Fruit fly (Drosophila melanogaster): ENCODE results near the gene Mis12.

DNA sequence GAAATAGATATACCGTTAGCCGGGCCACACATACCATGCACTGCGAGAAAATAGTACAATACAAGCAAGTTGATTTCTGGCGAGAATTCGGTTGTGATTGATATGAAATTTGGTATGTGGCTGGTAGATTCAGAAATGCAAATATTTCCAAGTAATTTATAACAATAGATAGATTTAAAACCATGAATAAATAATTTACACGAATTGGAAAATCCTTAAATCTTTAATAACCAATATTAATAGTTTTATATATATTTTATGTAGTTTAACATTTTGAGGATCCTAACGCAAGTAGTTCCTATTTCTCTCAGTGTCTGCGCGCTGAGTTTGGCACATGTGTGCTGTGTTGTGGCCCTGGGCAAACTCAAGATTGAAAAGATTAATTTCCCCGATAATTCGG lies 13.0 kb upstream of the Mis12 start:
- TF ChIP-seq CG1621 (tag; optimal IDR thresholded peaks at IDR 0.05) (no peak), Hr4 (GFP tag; optimal IDR thresholded peaks at IDR 0.05) (no peak), CG6808 (GFP tag; optimal IDR thresholded peaks at IDR 0.05) (no peak), esn (GFP tag; optimal IDR thresholded peaks at IDR 0.05) (no peak), CG11902 (GFP tag; optimal IDR thresholded peaks at IDR 0.05) (no peak), CG3919 (GFP tag; optimal IDR thresholded peaks at IDR 0.05) (no peak), Met (GFP tag; optimal IDR thresholded peaks at IDR 0.05) (no peak), dsx (GFP tag; optimal IDR thresholded peaks at IDR 0.05; ENCODE audit: poor library complexity, severe bottlenecking) (no peak), Eip93F (GFP tag; optimal IDR thresholded peaks at IDR 0.05) (no peak)

Measured in whole organism, prepupa.